Worm (Caenorhabditis elegans) whole organism, L4 larva: ENCODE measurements around the gene ubq-2.

Experiments used
- ama-1 ChIP-seq: fragments of 150-350 bp; optimal IDR thresholded peaks from 2 replicates; lab custom pipeline; 2014; ENCODE audit warnings: inconsistent platforms, mixed read lengths
- ceh-82 ChIP-seq: sonication (generic microtip); optimal IDR thresholded peaks from 2 replicates; lab custom pipeline; 2017; ENCODE audit warnings: missing biosample characterization, missing genetic modification characterization
- dmd-8 ChIP-seq: fragments of 200-800 bp; sonication (Bioruptor generic); IDR thresholded peaks from 2 replicates; pipeline ENCODE4 v1.3.6; 2022; ENCODE audit warnings: missing genetic modification characterization, missing compliant biosample characterization
- lir-3 ChIP-seq: sonication (generic microtip); optimal IDR thresholded peaks from 2 replicates; lab custom pipeline; 2016; ENCODE audit warnings: mild to moderate bottlenecking, missing genetic modification characterization, missing compliant biosample characterization
- nhr-237 ChIP-seq: sonication (generic microtip); optimal IDR thresholded peaks from 2 replicates; lab custom pipeline; 2017; ENCODE audit warnings: missing biosample characterization, missing genetic modification characterization
- nhr-25 ChIP-seq: sonication (generic microtip); optimal IDR thresholded peaks from 2 replicates; lab custom pipeline; 2017; ENCODE audit warnings: missing genetic modification characterization, mild to moderate bottlenecking, missing compliant biosample characterization, antibody characterized with exemption, moderate library complexity, borderline replicate concordance; ENCODE audit not compliant: insufficient read depth
- nhr-6 ChIP-seq: fragments of 150-350 bp; optimal IDR thresholded peaks from 2 replicates; lab custom pipeline; 2014; ENCODE audit warnings: missing biosample characterization, missing genetic modification characterization
- nhr-76 ChIP-seq: fragments of 150-350 bp; optimal IDR thresholded peaks from 2 replicates; lab custom pipeline; 2014; ENCODE audit warnings: missing biosample characterization, missing genetic modification characterization
- sdz-12 ChIP-seq: fragments of 200-800 bp; sonication (Bioruptor generic); optimal IDR thresholded peaks from 2 replicates; lab custom pipeline; 2018; ENCODE audit warnings: mild to moderate bottlenecking, missing genetic modification characterization, missing compliant biosample characterization
- spr-3 ChIP-seq: fragments of 200-800 bp; sonication (Bioruptor generic); optimal IDR thresholded peaks from 2 replicates; lab custom pipeline; 2018; ENCODE audit warnings: mild to moderate bottlenecking, missing genetic modification characterization, missing compliant biosample characterization
- unc-62 ChIP-seq, 3 experiments: fragments of 150-350 bp in 1 of 3; sonication (generic microtip); optimal IDR thresholded peaks in 2 of 3; peaks in 1 of 3; 1 replicate in 1 of 3; 2 replicates in 2 of 3; lab custom pipeline; 2014 to 2017; ENCODE audit warnings: missing biosample characterization in 3 of 3, missing genetic modification characterization in 3 of 3, missing genetic modification reagents in 3 of 3, missing genotype in 1 of 3
- zip-2 ChIP-seq: fragments of 150-350 bp; optimal IDR thresholded peaks from 2 replicates; lab custom pipeline; 2014; ENCODE audit warnings: missing biosample characterization, missing genetic modification characterization
- ztf-11 ChIP-seq: fragments of 150-350 bp; optimal IDR thresholded peaks from 2 replicates; lab custom pipeline; 2014; ENCODE audit warnings: missing biosample characterization, missing genetic modification characterization

DNA sequence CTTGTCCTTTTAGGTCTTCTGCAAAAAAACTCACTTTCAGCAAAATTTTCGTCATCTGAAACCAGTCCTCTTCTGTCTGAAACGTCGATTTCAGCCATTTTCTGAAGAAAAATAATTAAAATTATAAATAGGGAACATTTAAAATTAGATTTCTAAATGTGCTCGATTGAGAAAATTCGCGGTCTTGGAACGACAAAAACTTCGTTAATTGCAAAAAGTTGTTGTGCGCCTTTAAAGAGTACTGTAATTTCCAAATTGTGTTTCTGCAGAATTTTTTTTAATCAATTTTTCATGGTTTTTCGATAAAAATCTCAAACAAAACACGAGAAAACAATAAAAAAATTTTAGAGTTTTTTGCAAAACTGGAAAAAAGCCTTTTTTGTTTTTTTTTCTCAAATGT is 11.4 kb downstream of the ubq-2 start, which contains the start of gene ttm-1:
- TF ChIP-seq zip-2 (tag; lab: Kevin White, UChicago) (no peak), dmd-8 (no peak), sdz-12 (GFP tag; lab: Kevin White, UChicago) (no peak), lir-3 (no peak), spr-3 (GFP tag; lab: Kevin White, UChicago) (no peak), ama-1 (lab: Kevin White, UChicago) (no peak), nhr-237 (tag; lab: Kevin White, UChicago) (no peak), ceh-82 (no peak), nhr-25 (tag; lab: Kevin White, UChicago) (no peak), unc-62 (GFP tag; optimal IDR thresholded peaks at IDR 0.05 in 1 of 2; lab: Kevin White, UChicago) (no peak), unc-62 (tag; optimal IDR thresholded peaks at IDR 0.05; lab: Kevin White, UChicago) (no peak), ztf-11 (no peak), nhr-76 (no peak), nhr-6 (tag; lab: Kevin White, UChicago) (no peak)
